Fruit fly (Drosophila melanogaster) whole organism, wandering third instar larva: ENCODE measurements around the gene P5CDh2.

Experiments
- Abd-B ChIP-seq: fragments of >200 bp; optimal IDR thresholded peaks from 2 replicates; lab custom pipeline; 2017; ENCODE audit warnings: missing biosample characterization, missing genetic modification characterization
- CG9705 ChIP-seq: fragments of 200-800 bp; sonication (Bioruptor generic); optimal IDR thresholded peaks from 2 replicates; lab custom pipeline; 2018; ENCODE audit warnings: missing biosample characterization, mild to moderate bottlenecking, missing genetic modification characterization
- CrebA ChIP-seq: fragments of 200-800 bp; sonication (Bioruptor generic); optimal IDR thresholded peaks from 2 replicates; lab custom pipeline; 2016; ENCODE audit warnings: missing biosample characterization, mild to moderate bottlenecking, missing genetic modification characterization, borderline replicate concordance
- Dfd ChIP-seq: fragments of >200 bp; optimal IDR thresholded peaks from 2 replicates; lab custom pipeline; 2017; ENCODE audit warnings: missing biosample characterization, missing genetic modification characterization
- Dif ChIP-seq: fragments of 200-275, 200-300 bp; sonication (Bioruptor generic); optimal IDR thresholded peaks from 2 replicates; lab custom pipeline; 2018; ENCODE audit warnings: missing biosample characterization, missing genetic modification characterization; ENCODE audit not compliant: partially characterized antibody
- GATAd ChIP-seq: sonication (Bioruptor generic); optimal IDR thresholded peaks from 2 replicates; lab custom pipeline; 2016; ENCODE audit warnings: missing biosample characterization, missing genetic modification characterization
- Hr78 ChIP-seq: fragments of >200 bp; optimal IDR thresholded peaks from 2 replicates; lab custom pipeline; 2017; ENCODE audit warnings: missing biosample characterization, missing genetic modification characterization
- Hr83 ChIP-seq: fragments of 200-300 bp; sonication (Bioruptor generic); optimal IDR thresholded peaks from 2 replicates; lab custom pipeline; 2016; ENCODE audit warnings: missing biosample characterization, mild to moderate bottlenecking, missing genetic modification characterization, moderate library complexity; ENCODE audit not compliant: poor library complexity, severe bottlenecking
- Jra ChIP-seq: sonication (Bioruptor generic); optimal IDR thresholded peaks from 2 replicates; lab custom pipeline; 2016; ENCODE audit warnings: missing biosample characterization, missing genetic modification characterization
- Mio ChIP-seq: sonication (Bioruptor generic); optimal IDR thresholded peaks from 2 replicates; lab custom pipeline; 2016; ENCODE audit warnings: missing biosample characterization, missing genetic modification characterization
- Myc ChIP-seq: fragments of >200 bp; optimal IDR thresholded peaks from 2 replicates; lab custom pipeline; 2017
- N ChIP-seq: fragments of >200 bp; optimal IDR thresholded peaks from 2 replicates; lab custom pipeline; 2018; ENCODE audit warnings: missing biosample characterization, missing external identifiers, missing genetic modification characterization
- OdsH ChIP-seq: fragments of 200-800 bp; sonication (Bioruptor generic); optimal IDR thresholded peaks from 2 replicates; lab custom pipeline; 2016; ENCODE audit warnings: missing biosample characterization, mild to moderate bottlenecking, missing genetic modification characterization
- Rel ChIP-seq, 2 experiments: fragments of 200-800 bp; sonication (Bioruptor generic) in 1 of 2; optimal IDR thresholded peaks; 2 replicates in 1 of 2; 3 replicates in 1 of 2; lab custom pipeline; 2016 to 2019; ENCODE audit warnings: mild to moderate bottlenecking in 2 of 2, missing biosample characterization in 2 of 2, missing genetic modification characterization in 2 of 2, moderate library complexity in 1 of 2
- Sp1 ChIP-seq: fragments of 200-800 bp; sonication (Bioruptor generic); optimal IDR thresholded peaks from 3 replicates; lab custom pipeline; 2019; ENCODE audit warnings: missing biosample characterization, mild to moderate bottlenecking, missing genetic modification characterization, moderate library complexity
- Vsx2 ChIP-seq: fragments of 200-300, 225-300 bp; sonication (Bioruptor generic); optimal IDR thresholded peaks from 2 replicates; lab custom pipeline; 2018; ENCODE audit warnings: missing biosample characterization, missing genetic modification characterization; ENCODE audit not compliant: partially characterized antibody
- br ChIP-seq: fragments of 200-800 bp; sonication (Bioruptor generic); optimal IDR thresholded peaks from 2 replicates; lab custom pipeline; 2016; ENCODE audit warnings: missing biosample characterization, missing genetic modification characterization
- dl ChIP-seq, 2 experiments: fragments of 175-275, 200-275 bp in 1 of 2; fragments of 200-275 bp in 1 of 2; sonication (Bioruptor generic); optimal IDR thresholded peaks; lab custom pipeline; 2018; ENCODE audit warnings: mild to moderate bottlenecking in 2 of 2, missing biosample characterization in 2 of 2, missing genetic modification characterization in 2 of 2, moderate library complexity in 2 of 2; ENCODE audit not compliant: partially characterized antibody in 2 of 2, insufficient read depth in 1 of 2
- dmrt93B ChIP-seq: fragments of 200-800 bp; sonication (Bioruptor generic); optimal IDR thresholded peaks from 2 replicates; lab custom pipeline; 2018; ENCODE audit warnings: missing biosample characterization, mild to moderate bottlenecking, missing genetic modification characterization
- ey ChIP-seq: fragments of 200-800 bp; sonication (Bioruptor generic); optimal IDR thresholded peaks from 2 replicates; lab custom pipeline; 2016; ENCODE audit warnings: missing biosample characterization, missing genetic modification characterization
- foxo ChIP-seq, 2 experiments: fragments of 200-800 bp; sonication (Bioruptor generic); optimal IDR thresholded peaks; 2 replicates in 1 of 2; 3 replicates in 1 of 2; lab custom pipeline; 2016 to 2017; ENCODE audit warnings: missing biosample characterization in 2 of 2, missing genetic modification characterization in 2 of 2
- fru ChIP-seq: fragments of 200-800 bp; sonication (Bioruptor generic); optimal IDR thresholded peaks from 3 replicates; lab custom pipeline; 2016; ENCODE audit warnings: missing biosample characterization, mild to moderate bottlenecking, missing genetic modification characterization
- h ChIP-seq: fragments of 200-800 bp; sonication (Bioruptor generic); optimal IDR thresholded peaks from 3 replicates; lab custom pipeline; 2016; ENCODE audit warnings: missing biosample characterization, mild to moderate bottlenecking, missing genetic modification characterization
- jim ChIP-seq: fragments of 175-275, 200-325 bp; sonication (Bioruptor generic); optimal IDR thresholded peaks from 2 replicates; lab custom pipeline; 2016; ENCODE audit warnings: missing biosample characterization, mild to moderate bottlenecking, missing genetic modification characterization
- pan ChIP-seq: fragments of >200 bp; optimal IDR thresholded peaks from 2 replicates; lab custom pipeline; 2017
- psq ChIP-seq: fragments of 200-800 bp; sonication (Bioruptor generic); optimal IDR thresholded peaks from 3 replicates; lab custom pipeline; 2017; ENCODE audit warnings: missing biosample characterization, mild to moderate bottlenecking, missing genetic modification characterization, moderate library complexity
- rgr ChIP-seq: fragments of 200-800 bp; sonication (Bioruptor generic); optimal IDR thresholded peaks from 3 replicates; lab custom pipeline; 2016; ENCODE audit warnings: missing biosample characterization, mild to moderate bottlenecking, missing genetic modification characterization
- sage ChIP-seq: fragments of 200-800 bp; sonication (Bioruptor generic); optimal IDR thresholded peaks from 2 replicates; lab custom pipeline; 2016; ENCODE audit warnings: missing biosample characterization, mild to moderate bottlenecking, missing genetic modification characterization
- sv ChIP-seq: fragments of 200-800 bp; sonication (Bioruptor generic); optimal IDR thresholded peaks from 3 replicates; lab custom pipeline; 2016; ENCODE audit warnings: missing biosample characterization, missing genetic modification characterization
- tai ChIP-seq: sonication (Bioruptor generic); optimal IDR thresholded peaks from 2 replicates; lab custom pipeline; 2016; ENCODE audit warnings: missing biosample characterization, missing genetic modification characterization
- usp ChIP-seq: fragments of >200 bp; optimal IDR thresholded peaks from 2 replicates; lab custom pipeline; 2017; ENCODE audit warnings: missing biosample characterization, missing genetic modification characterization
- woc ChIP-seq: sonication (Bioruptor generic); optimal IDR thresholded peaks from 2 replicates; lab custom pipeline; 2016; ENCODE audit warnings: missing biosample characterization, mild to moderate bottlenecking, missing genetic modification characterization

P5CDh2 gene

DNA sequence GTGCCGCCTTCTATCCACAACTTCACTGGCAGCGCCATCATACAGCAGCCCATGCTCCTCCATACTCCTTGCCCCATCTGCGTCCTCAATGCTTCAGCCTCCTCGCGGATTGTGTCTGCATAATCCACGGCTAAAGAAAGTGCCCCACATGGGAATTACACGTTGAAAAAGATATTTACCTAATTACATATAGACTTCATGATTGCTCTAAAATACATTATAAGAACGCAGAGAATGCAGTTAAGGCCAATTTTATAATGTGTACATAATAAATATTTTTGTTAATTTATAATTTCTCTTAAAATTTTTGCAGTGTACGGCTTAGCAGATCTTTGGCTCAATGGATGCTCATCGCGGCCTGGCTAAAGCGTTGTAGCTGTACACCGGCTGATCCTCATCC is 27.9 kb downstream of the P5CDh2 start (continued):
- TF ChIP-seq ey (GFP tag; lab: Kevin White, UChicago), result peak; percentile 62
- no peak for TF ChIP-seq CrebA
- no peak for TF ChIP-seq usp (GFP tag; lab: Kevin White, UChicago)
- peak; percentile 29 for TF ChIP-seq sage (GFP tag; lab: Kevin White, UChicago)
- TF ChIP-seq Hr83 (GFP tag; lab: Kevin White, UChicago), result no peak

DNA sequence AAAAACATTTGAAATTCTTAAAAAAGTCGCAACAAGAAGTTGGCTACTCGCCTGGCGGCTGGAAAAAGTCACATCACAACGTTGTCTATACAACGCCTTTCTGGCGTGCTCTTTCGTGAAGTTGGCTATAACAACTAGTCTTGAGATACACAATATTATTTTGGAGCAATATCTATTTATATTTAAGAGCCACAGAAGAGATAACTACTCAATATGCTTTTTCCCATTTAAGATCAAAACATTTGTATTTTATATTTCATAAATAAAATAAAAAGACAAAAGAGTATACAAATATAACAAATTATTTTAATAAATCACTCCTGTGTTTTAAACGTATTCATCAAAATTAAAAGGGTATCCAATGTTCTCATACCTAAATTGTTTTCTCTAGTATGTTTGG is 29.1 kb downstream of the P5CDh2 start:
- TF ChIP-seq rgr (GFP tag; lab: Kevin White, UChicago) (no peak), br (GFP tag; lab: Kevin White, UChicago) (no peak), CG9705 (GFP tag; lab: Kevin White, UChicago) (no peak), sage (GFP tag; lab: Kevin White, UChicago) (no peak), woc (no peak), h (GFP tag; lab: Kevin White, UChicago) (no peak), psq (no peak), dmrt93B (no peak), foxo (GFP tag; optimal IDR thresholded peaks at IDR 0.05; lab: Kevin White, UChicago) (no peak), GATAd (GFP tag; lab: Kevin White, UChicago) (no peak), pan (lab: Kevin White, UChicago) (no peak), sv (GFP tag; lab: Kevin White, UChicago) (no peak)

DNA sequence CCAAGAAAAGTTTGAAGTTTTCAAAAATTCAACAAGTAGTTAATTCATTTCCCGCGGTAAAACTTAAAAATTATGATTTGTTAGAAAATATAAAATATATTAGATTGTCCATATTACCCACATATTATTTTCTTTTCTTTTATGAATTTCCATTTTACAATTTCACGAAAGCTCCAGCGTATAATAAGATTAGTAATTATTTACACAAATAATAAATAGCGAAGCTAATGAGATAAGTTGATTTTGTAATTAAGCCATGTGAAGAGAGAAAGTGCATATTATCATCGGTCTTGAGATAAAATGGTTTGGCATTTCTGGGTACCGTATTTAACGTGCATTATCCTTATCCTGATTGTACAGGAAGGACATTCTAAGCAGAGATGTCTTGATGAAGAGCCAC is 33.8 kb downstream of the P5CDh2 start, which contains the start of gene Qsox3:
Qsox3 (plus strand) TSS at position 301 of the 400 bp plus-strand sequence.
- TF ChIP-seq GATAd (GFP tag; lab: Kevin White, UChicago) (no peak), woc (no peak), CrebA (no peak), Jra (no peak), Rel (GFP tag; optimal IDR thresholded peaks at IDR 0.05; lab: Kevin White, UChicago) (no peak), Rel (tag; optimal IDR thresholded peaks at IDR 0.05; lab: Kevin White, UChicago) (no peak)

DNA sequence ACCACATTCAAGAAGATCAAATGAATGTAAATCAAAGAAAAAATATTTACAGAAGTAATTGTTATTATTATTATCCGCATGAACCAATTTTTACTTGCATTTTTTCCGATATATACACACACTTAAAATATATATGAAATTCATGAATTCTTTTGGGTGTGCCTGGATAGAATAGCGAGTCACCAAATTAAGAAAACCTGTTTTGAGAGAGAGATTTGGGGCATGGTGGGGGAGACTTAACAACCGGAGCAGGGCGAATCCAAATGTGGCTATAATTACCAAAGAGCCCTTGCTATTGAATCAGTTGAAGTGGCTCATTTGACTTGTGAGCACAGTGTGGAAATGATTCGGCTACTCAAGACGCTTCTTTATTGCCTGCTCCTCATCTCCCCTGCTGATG is 35.7 kb downstream of the P5CDh2 start, which contains the start of gene Qsox2:
Qsox2 (plus strand) TSS at position 301 of the 400 bp plus-strand sequence.
- TF ChIP-seq foxo (GFP tag; optimal IDR thresholded peaks at IDR 0.05; lab: Kevin White, UChicago) (no peak), dl (GFP tag; optimal IDR thresholded peaks at IDR 0.05; lab: Kevin White, UChicago; ENCODE audit: insufficient read depth in 1 of 2, partially characterized antibody in 2 of 2) (no peak), Vsx2 (GFP tag; lab: Kevin White, UChicago) (peak; percentile 34)
- TF ChIP-seq, all 38 proteins: peak for 1

DNA sequence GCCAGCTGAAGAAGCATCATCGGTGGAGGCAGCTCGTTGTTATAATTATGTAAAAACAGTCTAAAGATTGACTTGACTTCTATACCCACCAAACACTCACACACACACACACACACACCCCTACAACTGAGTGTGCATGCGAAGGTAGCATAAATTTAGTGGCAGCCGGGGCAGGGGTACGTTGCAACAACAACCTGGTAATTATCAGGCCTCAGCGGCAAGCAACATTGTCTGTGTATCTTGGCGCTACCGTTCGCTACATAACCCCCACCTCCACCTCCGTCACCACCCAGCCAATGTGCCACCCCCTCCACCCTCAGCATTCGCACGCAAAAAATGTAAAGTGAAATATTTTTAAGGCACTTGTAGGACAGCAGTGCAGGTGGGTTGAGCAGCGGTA is 39.3 kb downstream of the P5CDh2 start:
- TF ChIP-seq Dfd (GFP tag; lab: Kevin White, UChicago) (peak; percentile 5), Abd-B (GFP tag; lab: Kevin White, UChicago) (no peak)

DNA sequence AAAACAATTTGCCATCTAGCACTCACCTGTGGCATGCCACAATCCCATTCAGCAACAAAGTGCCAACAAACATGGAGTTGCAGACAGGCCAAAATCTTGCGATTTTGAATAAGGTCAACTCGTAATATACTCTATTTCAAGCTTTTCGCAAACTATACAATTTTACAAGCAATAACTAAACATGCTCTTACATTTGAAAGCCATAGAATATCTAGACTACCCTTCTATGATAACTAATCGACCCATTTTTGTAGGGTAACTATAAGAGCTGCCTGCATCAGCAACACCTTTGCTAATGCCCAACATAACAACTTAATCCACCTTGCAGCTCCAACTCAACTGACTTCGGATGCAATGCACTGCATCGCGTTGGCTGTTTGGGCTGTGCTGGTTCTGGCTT is 42.8 kb downstream of the P5CDh2 start:
- TF ChIP-seq usp (GFP tag; lab: Kevin White, UChicago), result no peak
- TF ChIP-seq fru (GFP tag; lab: Kevin White, UChicago), result no peak
- TF ChIP-seq Rel (GFP tag; optimal IDR thresholded peaks at IDR 0.05; lab: Kevin White, UChicago), result no peak
- no peak for TF ChIP-seq Rel (tag; optimal IDR thresholded peaks at IDR 0.05; lab: Kevin White, UChicago)
- no peak for TF ChIP-seq ey (GFP tag; lab: Kevin White, UChicago)

DNA sequence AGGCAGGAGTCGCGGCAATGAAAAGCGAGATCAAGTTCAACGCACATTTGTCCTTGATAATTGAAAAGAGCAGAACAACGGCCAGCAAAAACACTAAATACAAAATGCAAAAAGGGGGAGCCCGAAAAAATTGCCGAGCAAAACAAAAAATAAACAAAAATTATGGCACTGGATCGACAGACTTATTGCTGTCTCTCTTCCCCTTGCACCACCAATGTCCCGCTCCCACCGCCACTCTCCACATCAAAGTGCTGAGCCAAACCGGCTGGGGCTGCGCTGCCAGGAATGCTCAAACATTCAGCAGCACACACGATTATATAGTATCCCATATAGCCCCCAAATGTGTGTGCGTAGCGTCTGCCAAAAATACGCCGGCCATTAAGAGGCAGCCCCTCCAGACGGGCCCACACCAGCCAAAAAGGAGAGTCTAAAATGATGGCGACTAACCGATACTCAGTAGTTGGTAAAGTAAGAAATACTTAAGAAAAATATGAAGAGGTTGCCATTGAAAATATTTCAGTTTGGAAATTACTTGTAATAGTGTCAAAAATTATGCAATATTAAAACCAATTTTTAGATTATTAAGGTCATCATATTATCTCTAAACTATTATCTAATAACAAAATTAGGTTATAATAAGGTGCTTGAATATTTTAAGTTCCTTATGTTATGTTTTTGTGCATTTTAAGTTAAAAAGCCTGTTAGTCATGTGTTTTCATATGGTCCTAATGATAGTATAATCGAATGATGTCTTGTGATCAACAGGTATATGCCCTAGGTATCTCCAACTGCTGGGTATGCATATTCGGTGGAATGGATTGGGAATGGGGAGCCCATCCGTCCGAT is 43.9 kb downstream of the P5CDh2 start:
- TF ChIP-seq rgr (GFP tag; lab: Kevin White, UChicago), result peak; percentile 61
- TF ChIP-seq Mio, result no peak
- peak; percentile 82 for TF ChIP-seq fru (GFP tag; lab: Kevin White, UChicago)
- TF ChIP-seq OdsH, result peak; percentile 65
- no peak for TF ChIP-seq usp (GFP tag; lab: Kevin White, UChicago)
- TF ChIP-seq foxo (GFP tag; optimal IDR thresholded peaks at IDR 0.05; lab: Kevin White, UChicago), result peak in 1 of 2 experiments; percentile 68
- no peak for TF ChIP-seq Myc (lab: Kevin White, UChicago)
- no peak for TF ChIP-seq sage (GFP tag; lab: Kevin White, UChicago)
- TF ChIP-seq N, result no peak
- peak; percentile 62 for TF ChIP-seq dmrt93B
- TF ChIP-seq Rel (GFP tag; optimal IDR thresholded peaks at IDR 0.05; lab: Kevin White, UChicago), result no peak
- TF ChIP-seq Rel (tag; optimal IDR thresholded peaks at IDR 0.05; lab: Kevin White, UChicago), result peak; percentile 96
- TF ChIP-seq pan (lab: Kevin White, UChicago), result peak; percentile 71
- TF ChIP-seq Hr78 (GFP tag; lab: Kevin White, UChicago), result no peak
- TF ChIP-seq Sp1 (GFP tag; lab: Kevin White, UChicago), result peak; percentile 75
- no peak for TF ChIP-seq sv (GFP tag; lab: Kevin White, UChicago)
- no peak for TF ChIP-seq Vsx2 (GFP tag; lab: Kevin White, UChicago)
- TF ChIP-seq CG9705 (GFP tag; lab: Kevin White, UChicago), result peak; percentile 46
- no peak for TF ChIP-seq tai
- peak; percentile 79 for TF ChIP-seq jim (GFP tag; lab: Kevin White, UChicago)
- TF ChIP-seq ey (GFP tag; lab: Kevin White, UChicago), result peak; percentile 77
- no peak for TF ChIP-seq dl (GFP tag; optimal IDR thresholded peaks at IDR 0.05; lab: Kevin White, UChicago; ENCODE audit: insufficient read depth in 1 of 2, partially characterized antibody in 2 of 2)
- TF ChIP-seq Dif (GFP tag; lab: Kevin White, UChicago), result peak; percentile 19
- TF ChIP-seq CrebA, result no peak
- TF ChIP-seq h (GFP tag; lab: Kevin White, UChicago), result peak; percentile 72
